Fruit fly (Drosophila melanogaster): ENCODE data around the gene Skel.
A peak's percentile ranks its signal among the peaks of the same experiment; 100 is the strongest.

Skel gene

dm6 chr3R:10699020-10699951 lies 12.5 kb downstream of the Skel start (continued):
- TF ChIP-seq CG10431 (GFP tag; optimal IDR thresholded peaks at IDR 0.05) (no peak), twi (tag; optimal IDR thresholded peaks at IDR 0.05) (no peak), Sry-β (GFP tag; optimal IDR thresholded peaks at IDR 0.05) (no peak), pfk (GFP tag; optimal IDR thresholded peaks at IDR 0.05) (no peak), Fer3 (tag; optimal IDR thresholded peaks at IDR 0.05) (peak; percentile 40), exex (tag; optimal IDR thresholded peaks at IDR 0.05) (peak; percentile 95), Dad (GFP tag; optimal IDR thresholded peaks at IDR 0.05) (no peak), E2f2 (GFP tag; IDR thresholded peaks at IDR 0.05) (0 out of 2 replicates have a peak, but pooled peaks have one; percentile 10), lov (optimal IDR thresholded peaks at IDR 0.05) (no peak), lov (GFP tag; IDR thresholded peaks at IDR 0.05) (no peak), pum (GFP tag; optimal IDR thresholded peaks at IDR 0.05) (no peak), CG30403 (GFP tag; optimal IDR thresholded peaks at IDR 0.05) (peak; percentile 11), fru (optimal IDR thresholded peaks at IDR 0.05) (no peak), salm (tag; optimal IDR thresholded peaks at IDR 0.05) (no peak), CG14050 (GFP tag; IDR thresholded peaks at IDR 0.05) (no peak), HLH54F (GFP tag; optimal IDR thresholded peaks at IDR 0.05) (no peak), trh (GFP tag; optimal IDR thresholded peaks at IDR 0.05) (no peak), emc (GFP tag; optimal IDR thresholded peaks at IDR 0.05) (no peak), YL-1 (GFP tag; optimal IDR thresholded peaks at IDR 0.05) (no peak), CG4282 (GFP tag; optimal IDR thresholded peaks at IDR 0.05) (no peak), MBD-R2 (GFP tag; IDR thresholded peaks at IDR 0.05) (no peak), schlank (tag; optimal IDR thresholded peaks at IDR 0.05) (no peak), pan (optimal IDR thresholded peaks at IDR 0.05) (no peak), pan (GFP tag; optimal IDR thresholded peaks at IDR 0.05 in 1 of 2, IDR thresholded peaks at IDR 0.05 in 1 of 2) (peak in 1 of 2 experiments; percentile 25), GATAe (GFP tag; conservative IDR thresholded peaks at IDR 0.05) (peak; percentile 25; the same call in 1 of the 2 replicates), dpn (GFP tag; optimal IDR thresholded peaks at IDR 0.05) (peak in 1 of 2 experiments; percentile 1), Ssrp (tag; optimal IDR thresholded peaks at IDR 0.05) (no peak), ato (GFP tag; IDR thresholded peaks at IDR 0.05; ENCODE audit: partially characterized antibody) (no peak), Spps (tag; optimal IDR thresholded peaks at IDR 0.05) (no peak), Med (GFP tag) (peak; percentile 69), CG8924 (tag; optimal IDR thresholded peaks at IDR 0.05) (peak; percentile 51), CG12769 (tag; optimal IDR thresholded peaks at IDR 0.05) (no peak), CG34376 (GFP tag; optimal IDR thresholded peaks at IDR 0.05) (peak; percentile 93), CG12071 (GFP tag; optimal IDR thresholded peaks at IDR 0.05) (peak; percentile 35), otp (GFP tag; IDR thresholded peaks at IDR 0.05) (peak; percentile 49; the same call in 1 of the 3 replicates), Fer1 (GFP tag; optimal IDR thresholded peaks at IDR 0.05) (peak; percentile 57), CTCF (GFP tag; optimal IDR thresholded peaks at IDR 0.05) (no peak), CG34422 (GFP tag; IDR thresholded peaks at IDR 0.05) (0 out of 3 replicates have a peak, but pooled peaks have one; percentile 7), chm (GFP tag; IDR thresholded peaks at IDR 0.05) (no peak), ERR (GFP tag; optimal IDR thresholded peaks at IDR 0.05) (no peak), vnd (GFP tag; IDR thresholded peaks at IDR 0.05; ENCODE audit: partially characterized antibody) (0 out of 3 replicates have a peak, but pooled peaks have one; percentile 39), CG15479 (GFP tag; optimal IDR thresholded peaks at IDR 0.05) (peak; percentile 77), CG30020 (tag; optimal IDR thresholded peaks at IDR 0.05) (no peak), Atf6 (GFP tag; IDR thresholded peaks at IDR 0.05) (peak; percentile 60), CG4360 (GFP tag; IDR thresholded peaks at IDR 0.05) (no peak), run (tag; optimal IDR thresholded peaks at IDR 0.05) (peak; percentile 62), BtbVII (GFP tag; optimal IDR thresholded peaks at IDR 0.05) (peak; percentile 34), Hr78 (GFP tag; optimal IDR thresholded peaks at IDR 0.05) (peak in 1 of 2 experiments; percentile 84), CG31224 (GFP tag; IDR thresholded peaks at IDR 0.05) (no peak), CG2875 (GFP tag; optimal IDR thresholded peaks at IDR 0.05) (no peak)

Measured in whole organism, embryonic.